ENCODE assay signal across 4 fruit fly cellular contexts in genomic region chr3R:15834375-15835031, dm6.
TF ChIP-seq lines count a peak whose summit lies in the region.

Gene CG43317 (minus strand): TSS chr3R:15834425.
Gene Arpc3A (plus strand): TSS chr3R:15834648.

- TF ChIP-seq CTCF in whole organism, embryonic (GFP tag; optimal IDR thresholded peaks at IDR 0.05; lab: Kevin White, UChicago): no peak

TF ChIP-seq in whole organism, adult, 20 proteins besides CTCF, POLR2A, EP300 and RAD21:
- TF ChIP-seq tj (GFP tag; optimal IDR thresholded peaks at IDR 0.05; lab: Kevin White, UChicago): no peak
- no peak for TF ChIP-seq cic (GFP tag; optimal IDR thresholded peaks at IDR 0.05; lab: Kevin White, UChicago)
- peak; percentile 89 for TF ChIP-seq kay (GFP tag; lab: Kevin White, UChicago; ENCODE audit: borderline replicate concordance)
- TF ChIP-seq cnc (optimal IDR thresholded peaks at IDR 0.05; lab: Kevin White, UChicago): no peak

TF ChIP-seq in whole organism, embryonic, 481 proteins besides CTCF, POLR2A, EP300 and RAD21 (continues in another document):
- TF ChIP-seq Myb (GFP tag; optimal IDR thresholded peaks at IDR 0.05; lab: Kevin White, UChicago): peak; percentile 29
- no peak for TF ChIP-seq HLH54F (GFP tag; optimal IDR thresholded peaks at IDR 0.05; lab: Kevin White, UChicago)
- TF ChIP-seq CG2712 (tag; optimal IDR thresholded peaks at IDR 0.05; lab: Kevin White, UChicago): peak; percentile 6
- TF ChIP-seq pzg (GFP tag; optimal IDR thresholded peaks at IDR 0.05; lab: Kevin White, UChicago): peak; percentile 25
- TF ChIP-seq Hey (tag; optimal IDR thresholded peaks at IDR 0.05; lab: Kevin White, UChicago): no peak
- no peak for TF ChIP-seq zen2 (GFP tag; IDR thresholded peaks at IDR 0.05; lab: Robert Waterston, UW; ENCODE audit: partially characterized antibody)
- TF ChIP-seq nerfin-2 (GFP tag; IDR thresholded peaks at IDR 0.05; lab: Robert Waterston, UW; ENCODE audit: partially characterized antibody): no peak
- TF ChIP-seq CG2116 (GFP tag; optimal IDR thresholded peaks at IDR 0.05; lab: Kevin White, UChicago): peak; percentile 77
- TF ChIP-seq CG4282 (GFP tag; optimal IDR thresholded peaks at IDR 0.05; lab: Kevin White, UChicago): no peak
- no peak for TF ChIP-seq prd (optimal IDR thresholded peaks at IDR 0.05; lab: Kevin White, UChicago)
- TF ChIP-seq prd (GFP tag; IDR thresholded peaks at IDR 0.05; lab: Robert Waterston, UW): 0 out of 3 replicates have a peak, but pooled peaks have one; percentile 22
- TF ChIP-seq Opbp (GFP tag; IDR thresholded peaks at IDR 0.05; lab: Robert Waterston, UW; ENCODE audit: partially characterized antibody): 0 out of 3 replicates have a peak, but pooled peaks have one; percentile 40
- no peak for TF ChIP-seq aop (GFP tag; IDR thresholded peaks at IDR 0.05; lab: Robert Waterston, UW)
- peak; percentile 15 for TF ChIP-seq Med (GFP tag; lab: Kevin White, UChicago)
- peak; percentile 48 for TF ChIP-seq MESR4 (GFP tag; optimal IDR thresholded peaks at IDR 0.05; lab: Kevin White, UChicago)
- 0 out of 4 replicates have a peak, but pooled peaks have one; percentile 34 for TF ChIP-seq chinmo (GFP tag; IDR thresholded peaks at IDR 0.05; lab: Robert Waterston, UW; ENCODE audit: partially characterized antibody)
- no peak for TF ChIP-seq CG17328 (GFP tag; IDR thresholded peaks at IDR 0.05; lab: Robert Waterston, UW)
- no peak for TF ChIP-seq CG15696 (tag; optimal IDR thresholded peaks at IDR 0.05; lab: Kevin White, UChicago)
- peak; percentile 42 for TF ChIP-seq CG13287 (GFP tag; IDR thresholded peaks at IDR 0.05; lab: Robert Waterston, UW; ENCODE audit: partially characterized antibody)
- peak; percentile 4 for TF ChIP-seq CG2120 (GFP tag; optimal IDR thresholded peaks at IDR 0.05; lab: Kevin White, UChicago)
- peak; percentile 17; the same call in 1 of the 3 replicates for TF ChIP-seq row (GFP tag; IDR thresholded peaks at IDR 0.05; lab: Robert Waterston, UW)
- TF ChIP-seq stwl (tag; optimal IDR thresholded peaks at IDR 0.05; lab: Kevin White, UChicago): peak; percentile 69
- no peak for TF ChIP-seq Ravus (GFP tag; IDR thresholded peaks at IDR 0.05; lab: Robert Waterston, UW)
- peak; percentile 41 for TF ChIP-seq gfzf (GFP tag; optimal IDR thresholded peaks at IDR 0.05; lab: Kevin White, UChicago)
- TF ChIP-seq Dp (GFP tag; optimal IDR thresholded peaks at IDR 0.05; lab: Kevin White, UChicago): peak; percentile 65
- TF ChIP-seq CG15514 (GFP tag; optimal IDR thresholded peaks at IDR 0.05; lab: Kevin White, UChicago): peak; percentile 9
- TF ChIP-seq CG6791 (GFP tag; IDR thresholded peaks at IDR 0.05; lab: Robert Waterston, UW; ENCODE audit: partially characterized antibody): peak; percentile 14; the same call in 1 of the 3 replicates

TF ChIP-seq in whole organism, prepupa, 60 proteins besides CTCF, POLR2A, EP300 and RAD21:
- TF ChIP-seq topi (GFP tag; optimal IDR thresholded peaks at IDR 0.05; lab: Kevin White, UChicago) (no peak), esn (GFP tag; optimal IDR thresholded peaks at IDR 0.05; lab: Kevin White, UChicago) (peak; percentile 11)
TF ChIP-seq in whole organism, prepupa: peak in this region for 1.

TF ChIP-seq in whole organism, wandering third instar larva, 38 proteins besides CTCF, POLR2A, EP300 and RAD21:
- TF ChIP-seq fru (GFP tag; optimal IDR thresholded peaks at IDR 0.05; lab: Kevin White, UChicago) (no peak), sage (GFP tag; optimal IDR thresholded peaks at IDR 0.05; lab: Kevin White, UChicago) (peak; percentile 40)
